Fruit fly (Drosophila melanogaster) whole organism, embryonic: ENCODE data around the gene DEF8.

Experiments
- Abd-B ChIP-seq: fragments of 200-800 bp; sonication (Bioruptor generic); optimal IDR thresholded peaks from 2 replicates; lab custom pipeline; 2018; ENCODE audit warnings: missing biosample characterization, mild to moderate bottlenecking, missing genetic modification characterization, moderate library complexity
- Ada2b ChIP-seq: fragments of 200-800 bp; sonication (Bioruptor generic); IDR thresholded peaks from 2 replicates; pipeline ENCODE4 v1.3.6; 2022; ENCODE audit warnings: missing biosample characterization, missing genetic modification characterization
- Awh ChIP-seq: fragments of 200-800 bp; sonication (Bioruptor generic); IDR thresholded peaks from 2 replicates; pipeline ENCODE4, ENCODE4 v1.3.6; 2022; ENCODE audit warnings: missing biosample characterization, missing genetic modification characterization
- C15 ChIP-seq: fragments of 200-800 bp; sonication (Bioruptor generic); IDR thresholded peaks from 3 replicates; pipeline ENCODE4 v1.3.6; 2022; ENCODE audit warnings: missing biosample characterization, missing genetic modification characterization
- CG11695 ChIP-seq: fragments of 200-800 bp; sonication (Bioruptor generic); IDR thresholded peaks from 3 replicates; pipeline ENCODE4 v1.3.6; 2022; ENCODE audit warnings: missing biosample characterization, missing genetic modification characterization
- CG12299 ChIP-seq: fragments of 200-800 bp; sonication (Bioruptor generic); optimal IDR thresholded peaks from 2 replicates; lab custom pipeline; 2018; ENCODE audit warnings: missing biosample characterization, mild to moderate bottlenecking, missing genetic modification characterization
- CG12391 ChIP-seq: fragments of 200-800 bp; sonication (Bioruptor generic); optimal IDR thresholded peaks from 3 replicates; lab custom pipeline; 2018; ENCODE audit warnings: missing biosample characterization, mild to moderate bottlenecking, missing genetic modification characterization, moderate library complexity
- CG12942 ChIP-seq: fragments of 200-800 bp; sonication (Bioruptor generic); optimal IDR thresholded peaks from 3 replicates; lab custom pipeline; 2016; ENCODE audit warnings: missing biosample characterization, missing genetic modification characterization
- CG15696 ChIP-seq: fragments of 200-800 bp; sonication (Bioruptor generic); optimal IDR thresholded peaks from 2 replicates; lab custom pipeline; 2019; ENCODE audit warnings: missing biosample characterization, mild to moderate bottlenecking, missing genetic modification characterization, moderate library complexity
- CG17328 ChIP-seq: fragments of 200-800 bp; sonication (Bioruptor generic); IDR thresholded peaks from 2 replicates; pipeline ENCODE4 v1.3.6; 2022; ENCODE audit warnings: missing biosample characterization, missing genetic modification characterization
- CG30431 ChIP-seq: fragments of 200-800 bp; sonication (Bioruptor generic); optimal IDR thresholded peaks from 2 replicates; lab custom pipeline; 2017; ENCODE audit warnings: missing biosample characterization, missing genetic modification characterization
- CG3847 ChIP-seq: fragments of 200-800 bp; sonication (Bioruptor generic); IDR thresholded peaks from 2 replicates; pipeline ENCODE4 v1.3.6; 2022; ENCODE audit warnings: missing biosample characterization, missing genetic modification characterization
- CG43689 ChIP-seq: fragments of 200-800 bp; sonication (Bioruptor generic); IDR thresholded peaks from 2 replicates; pipeline ENCODE4 v1.3.6; 2022; ENCODE audit warnings: missing biosample characterization, missing genetic modification characterization
- CG6254 ChIP-seq: fragments of 200-800 bp; sonication (Bioruptor generic); optimal IDR thresholded peaks from 3 replicates; lab custom pipeline; 2017; ENCODE audit warnings: mild to moderate bottlenecking, missing biosample characterization, missing genetic modification reagents, missing genetic modification characterization
- CG6791 ChIP-seq: fragments of 200-800 bp; sonication (Bioruptor generic); IDR thresholded peaks from 3 replicates; pipeline ENCODE4 v1.3.6; 2022; ENCODE audit warnings: missing biosample characterization, missing genetic modification characterization; ENCODE audit not compliant: partially characterized antibody
- CG7745 ChIP-seq: fragments of 200-800 bp; sonication (Bioruptor generic); optimal IDR thresholded peaks from 2 replicates; lab custom pipeline; 2018; ENCODE audit warnings: missing biosample characterization, mild to moderate bottlenecking, missing genetic modification characterization, moderate library complexity
- CG7928 ChIP-seq: fragments of 200-800 bp; sonication (Bioruptor generic); optimal IDR thresholded peaks from 2 replicates; lab custom pipeline; 2017; ENCODE audit warnings: missing biosample characterization, mild to moderate bottlenecking, missing genetic modification characterization
- CG7963 ChIP-seq: fragments of 200-800 bp; sonication (Bioruptor generic); IDR thresholded peaks from 3 replicates; pipeline ENCODE4 v1.3.6; 2022; ENCODE audit warnings: missing biosample characterization, missing genetic modification characterization; ENCODE audit not compliant: partially characterized antibody
- CG8765 ChIP-seq: fragments of 200-800 bp; sonication (Bioruptor generic); IDR thresholded peaks from 2 replicates; pipeline ENCODE4 v1.3.6; 2022; ENCODE audit warnings: missing biosample characterization, missing genetic modification characterization
- CG9876 ChIP-seq: fragments of 200-800 bp; sonication (Bioruptor generic); optimal IDR thresholded peaks from 2 replicates; lab custom pipeline; 2016; ENCODE audit warnings: missing biosample characterization, missing genetic modification characterization
- D ChIP-seq, 2 experiments: fragments of 200-800 bp in 1 of 2; fragments of >200 bp in 1 of 2; sonication (Bioruptor generic) in 1 of 2; optimal IDR thresholded peaks; 2 replicates in 1 of 2; 3 replicates in 1 of 2; lab custom pipeline; 2017; ENCODE audit warnings: mild to moderate bottlenecking in 1 of 2, missing biosample characterization in 1 of 2, missing genetic modification characterization in 1 of 2, missing genetic modification reagents in 1 of 2
- Dbx ChIP-seq: fragments of 200-800 bp; sonication (Bioruptor generic); IDR thresholded peaks from 3 replicates; pipeline ENCODE4 v1.3.6; 2022; ENCODE audit warnings: missing biosample characterization, missing genetic modification characterization
- Dip3 ChIP-seq: fragments of 200-800 bp; sonication (Bioruptor generic); optimal IDR thresholded peaks from 3 replicates; lab custom pipeline; 2016; ENCODE audit warnings: missing biosample characterization, missing genetic modification characterization
- H2.0 ChIP-seq: fragments of 200-800 bp; sonication (Bioruptor generic); IDR thresholded peaks from 2 replicates; pipeline ENCODE4 v1.3.6; 2022; ENCODE audit warnings: missing biosample characterization, missing genetic modification characterization
- MBD-R2 ChIP-seq: fragments of 200-800 bp; sonication (Bioruptor generic); IDR thresholded peaks from 2 replicates; pipeline ENCODE4 v1.3.6; 2022; ENCODE audit warnings: missing biosample characterization, missing genetic modification characterization
- Myb ChIP-seq: fragments of 200-800 bp; sonication (Bioruptor generic); optimal IDR thresholded peaks from 2 replicates; lab custom pipeline; 2016; ENCODE audit warnings: missing biosample characterization, missing genetic modification characterization
- Spps ChIP-seq: fragments of 200-800 bp; sonication (Bioruptor generic); optimal IDR thresholded peaks from 2 replicates; lab custom pipeline; 2018; ENCODE audit warnings: missing biosample characterization, mild to moderate bottlenecking, missing genetic modification characterization
- bab2 ChIP-seq: fragments of 200-800 bp; sonication (Bioruptor generic); optimal IDR thresholded peaks from 2 replicates; lab custom pipeline; 2016; ENCODE audit warnings: missing biosample characterization, missing genetic modification characterization
- chinmo ChIP-seq: fragments of 200-800 bp; sonication (Bioruptor generic); IDR thresholded peaks from 4 replicates; pipeline ENCODE4 v1.3.6; 2022; ENCODE audit warnings: missing biosample characterization, missing genetic modification characterization; ENCODE audit not compliant: partially characterized antibody
- dati ChIP-seq: fragments of 200-800 bp; sonication (Bioruptor generic); IDR thresholded peaks from 2 replicates; pipeline ENCODE4 v1.3.6; 2022; ENCODE audit warnings: missing biosample characterization, missing genetic modification characterization
- dmrt99B ChIP-seq: fragments of 200-800 bp; sonication (Bioruptor generic); optimal IDR thresholded peaks from 2 replicates; lab custom pipeline; 2018; ENCODE audit warnings: missing biosample characterization, mild to moderate bottlenecking, missing genetic modification characterization, moderate library complexity
- ewg ChIP-seq: fragments of 200-800 bp; sonication (Bioruptor generic); optimal IDR thresholded peaks from 3 replicates; lab custom pipeline; 2017; ENCODE audit warnings: mild to moderate bottlenecking, missing biosample characterization, missing genetic modification reagents, missing genetic modification characterization
- fd102C ChIP-seq: fragments of 200-800 bp; sonication (Bioruptor generic); optimal IDR thresholded peaks from 2 replicates; lab custom pipeline; 2018; ENCODE audit warnings: missing biosample characterization, mild to moderate bottlenecking, missing genetic modification characterization, moderate library complexity
- fd96Cb ChIP-seq: fragments of 200-800 bp; sonication (Bioruptor generic); optimal IDR thresholded peaks from 2 replicates; lab custom pipeline; 2018; ENCODE audit warnings: missing biosample characterization, mild to moderate bottlenecking, missing genetic modification characterization, moderate library complexity
- fu2 ChIP-seq: fragments of 200-800 bp; sonication (Bioruptor generic); optimal IDR thresholded peaks from 2 replicates; lab custom pipeline; 2016; ENCODE audit warnings: missing biosample characterization, missing genetic modification characterization
- gcm ChIP-seq: fragments of 200-800 bp; sonication (Bioruptor generic); optimal IDR thresholded peaks from 2 replicates; lab custom pipeline; 2019; ENCODE audit warnings: missing biosample characterization, mild to moderate bottlenecking, missing genetic modification characterization, moderate library complexity
- gem ChIP-seq: fragments of 200-800 bp; sonication (Bioruptor generic); optimal IDR thresholded peaks from 2 replicates; lab custom pipeline; 2019; ENCODE audit warnings: missing biosample characterization, mild to moderate bottlenecking, missing genetic modification characterization, moderate library complexity
- grn ChIP-seq: fragments of 200-800 bp; sonication (Bioruptor generic); optimal IDR thresholded peaks from 3 replicates; lab custom pipeline; 2017; ENCODE audit warnings: missing biosample characterization, missing genetic modification characterization
- gsb ChIP-seq: fragments of 200-800 bp; sonication (Bioruptor generic); IDR thresholded peaks from 2 replicates; pipeline ENCODE4 v1.3.6; 2022; ENCODE audit warnings: missing biosample characterization, missing genetic modification characterization
- insv ChIP-seq, 2 experiments: fragments of 200-800 bp; sonication (Bioruptor generic); optimal IDR thresholded peaks; 3 replicates each; lab custom pipeline; 2016 to 2018; ENCODE audit warnings: missing biosample characterization in 2 of 2, missing genetic modification characterization in 2 of 2
- onecut ChIP-seq: fragments of 200-800 bp; sonication (Bioruptor generic); IDR thresholded peaks from 2 replicates; pipeline ENCODE4 v1.3.6; 2022; ENCODE audit warnings: missing biosample characterization, missing genetic modification characterization
- phol ChIP-seq: fragments of 200-800 bp; sonication (Bioruptor generic); optimal IDR thresholded peaks from 3 replicates; lab custom pipeline; 2018; ENCODE audit warnings: missing biosample characterization, mild to moderate bottlenecking, missing genetic modification characterization, moderate library complexity
- sna ChIP-seq: fragments of 200-800 bp; sonication (Bioruptor generic); IDR thresholded peaks from 2 replicates; pipeline ENCODE4 v1.3.6; 2022; ENCODE audit warnings: missing biosample characterization, missing genetic modification characterization; ENCODE audit not compliant: partially characterized antibody
- ssp ChIP-seq: fragments of 200-800 bp; sonication (Bioruptor generic); IDR thresholded peaks from 2 replicates; pipeline ENCODE4 v1.3.6; 2022; ENCODE audit warnings: missing biosample characterization, missing genetic modification characterization
- tio ChIP-seq: fragments of 200-800 bp; sonication (Bioruptor generic); optimal IDR thresholded peaks from 2 replicates; lab custom pipeline; 2017; ENCODE audit warnings: missing biosample characterization, missing genetic modification characterization, inconsistent platforms
- unc-4 ChIP-seq: fragments of 200-800 bp; sonication (Bioruptor generic); IDR thresholded peaks from 2 replicates; pipeline ENCODE4 v1.3.6; 2022; ENCODE audit warnings: missing biosample characterization, missing genetic modification characterization; ENCODE audit not compliant: partially characterized antibody
- z ChIP-seq: fragments of 200-800 bp; sonication (Bioruptor generic); IDR thresholded peaks from 3 replicates; pipeline ENCODE4 v1.3.6; 2022; ENCODE audit warnings: missing biosample characterization, missing genetic modification characterization
- zfh2 ChIP-seq: fragments of 200-800 bp; sonication (Bioruptor generic); optimal IDR thresholded peaks from 2 replicates; lab custom pipeline; 2016; ENCODE audit warnings: missing biosample characterization, missing genetic modification characterization

Gene DEF8

dm6 chr3L:12145709-12146694 lies 14.1 kb downstream of the DEF8 start, which contains the start of the genes eIF3l and Nrx-IV (continued):
- TF ChIP-seq Spps (tag; lab: Kevin White, UChicago) (no peak), ssp (GFP tag; lab: Robert Waterston, UW) (no peak), dati (GFP tag; lab: Robert Waterston, UW) (no peak), unc-4 (GFP tag; lab: Robert Waterston, UW) (peak; percentile 71), fu2 (GFP tag; lab: Kevin White, UChicago) (no peak), bab2 (GFP tag; lab: Kevin White, UChicago) (no peak), gsb (GFP tag; lab: Robert Waterston, UW) (no peak), ewg (no peak), CG43689 (GFP tag; lab: Robert Waterston, UW) (no peak), zfh2 (GFP tag; lab: Kevin White, UChicago) (no peak), z (GFP tag; lab: Robert Waterston, UW) (no peak), CG9876 (GFP tag; lab: Kevin White, UChicago) (no peak), fd96Cb (tag; lab: Kevin White, UChicago) (no peak), onecut (GFP tag; lab: Robert Waterston, UW) (no peak), CG12942 (no peak), gcm (no peak), dmrt99B (tag; lab: Kevin White, UChicago) (no peak), CG30431 (no peak), Dbx (GFP tag; lab: Robert Waterston, UW) (no peak), C15 (GFP tag; lab: Robert Waterston, UW) (no peak), CG12299 (no peak), insv (GFP tag; optimal IDR thresholded peaks at IDR 0.05; lab: Kevin White, UChicago) (no peak), tio (no peak), CG7745 (tag; lab: Kevin White, UChicago) (no peak), MBD-R2 (GFP tag; lab: Robert Waterston, UW) (peak; percentile 15; the same call in 1 of the 2 replicates), CG7928 (GFP tag; lab: Kevin White, UChicago) (no peak), CG6254 (no peak), CG11695 (GFP tag; lab: Robert Waterston, UW) (no peak), CG6791 (GFP tag; lab: Robert Waterston, UW) (peak; percentile 56), phol (tag; lab: Kevin White, UChicago) (peak; percentile 30), Myb (no peak), chinmo (GFP tag; lab: Robert Waterston, UW) (no peak), CG17328 (no peak), CG15696 (tag; lab: Kevin White, UChicago) (no peak), Ada2b (GFP tag; lab: Robert Waterston, UW) (no peak), Awh (GFP tag; lab: Robert Waterston, UW) (no peak), CG7963 (GFP tag; lab: Robert Waterston, UW) (peak; percentile 4; the same call in 1 of the 3 replicates), gem (no peak), sna (GFP tag; lab: Robert Waterston, UW) (peak; percentile 41; the same call in 1 of the 2 replicates), CG3847 (GFP tag; lab: Robert Waterston, UW) (no peak), CG12391 (peak; percentile 42), D (optimal IDR thresholded peaks at IDR 0.05; lab: Kevin White, UChicago) (no peak), D (GFP tag; optimal IDR thresholded peaks at IDR 0.05; lab: Kevin White, UChicago) (no peak), CG8765 (no peak), Dip3 (GFP tag; lab: Kevin White, UChicago) (no peak), Abd-B (GFP tag; lab: Kevin White, UChicago) (no peak), H2.0 (GFP tag; lab: Robert Waterston, UW) (no peak), grn (GFP tag; lab: Kevin White, UChicago) (no peak), fd102C (no peak)
